Fruit fly (Drosophila melanogaster) whole organism, adult: ENCODE data around the gene drongo.

ENCODE experiments used
- CG11617 ChIP-seq: fragments of 200-800 bp; sonication (Bioruptor generic); optimal IDR thresholded peaks from 2 replicates; lab custom pipeline; 2017; ENCODE audit warnings: mild to moderate bottlenecking, missing biosample characterization, missing genetic modification reagents, missing genetic modification characterization
- CG12768 ChIP-seq: fragments of 200-800 bp; sonication (Bioruptor generic); optimal IDR thresholded peaks from 2 replicates; lab custom pipeline; 2017; ENCODE audit warnings: missing biosample characterization, missing genetic modification characterization, mild to moderate bottlenecking, moderate library complexity, missing genetic modification reagents
- CG14711 ChIP-seq: fragments of 200-800 bp; sonication (Bioruptor generic); optimal IDR thresholded peaks from 2 replicates; lab custom pipeline; 2018; ENCODE audit warnings: missing biosample characterization, mild to moderate bottlenecking, missing genetic modification characterization, moderate library complexity
- CG1620 ChIP-seq: fragments of 200-800 bp; sonication (Bioruptor generic); optimal IDR thresholded peaks from 2 replicates; lab custom pipeline; 2016; ENCODE audit warnings: missing biosample characterization, missing genetic modification characterization
- CG33017 ChIP-seq: fragments of 200-800 bp; sonication (Bioruptor generic); optimal IDR thresholded peaks from 2 replicates; lab custom pipeline; 2018; ENCODE audit warnings: missing biosample characterization, mild to moderate bottlenecking, missing genetic modification characterization, moderate library complexity
- CG5204 ChIP-seq: fragments of 200-800 bp; sonication (Bioruptor generic); optimal IDR thresholded peaks from 2 replicates; lab custom pipeline; 2016; ENCODE audit warnings: missing biosample characterization, missing genetic modification characterization
- CG7045 ChIP-seq: fragments of 200-800 bp; sonication (Bioruptor generic); optimal IDR thresholded peaks from 2 replicates; lab custom pipeline; 2017; ENCODE audit warnings: missing biosample characterization, mild to moderate bottlenecking, missing genetic modification characterization
- CG7101 ChIP-seq: fragments of 200-800 bp; sonication (Bioruptor generic); optimal IDR thresholded peaks from 2 replicates; lab custom pipeline; 2018; ENCODE audit warnings: missing biosample characterization, mild to moderate bottlenecking, missing genetic modification characterization, moderate library complexity
- Clk ChIP-seq: fragments of 200-800 bp; sonication (Bioruptor generic); optimal IDR thresholded peaks from 2 replicates; lab custom pipeline; 2017; ENCODE audit warnings: missing biosample characterization, missing genetic modification characterization
- Crg-1 ChIP-seq: fragments of 200-800 bp; sonication (Bioruptor generic); optimal IDR thresholded peaks from 2 replicates; lab custom pipeline; 2016; ENCODE audit warnings: missing biosample characterization, missing genetic modification characterization
- Hr96 ChIP-seq: fragments of 200-800 bp; sonication (Bioruptor generic); optimal IDR thresholded peaks from 2 replicates; lab custom pipeline; 2016; ENCODE audit warnings: missing biosample characterization, missing genetic modification characterization
- Mnt ChIP-seq: fragments of 200-800 bp; sonication (Bioruptor generic); optimal IDR thresholded peaks from 2 replicates; lab custom pipeline; 2016; ENCODE audit warnings: missing biosample characterization, mild to moderate bottlenecking, missing genetic modification characterization
- bab1 ChIP-seq: fragments of 200-800 bp; sonication (Bioruptor generic); optimal IDR thresholded peaks from 3 replicates; lab custom pipeline; 2019; ENCODE audit warnings: missing biosample characterization, mild to moderate bottlenecking, missing genetic modification characterization, moderate library complexity
- cic ChIP-seq: fragments of 200-800 bp; sonication (Bioruptor generic); optimal IDR thresholded peaks from 2 replicates; lab custom pipeline; 2017; ENCODE audit warnings: missing biosample characterization, mild to moderate bottlenecking, missing genetic modification characterization, moderate library complexity
- cnc ChIP-seq, 2 experiments: fragments of >200 bp; optimal IDR thresholded peaks; 2 replicates each; lab custom pipeline; 2017
- kay ChIP-seq: fragments of 200-800 bp; sonication (Bioruptor generic); peaks from one replicate; lab custom pipeline; 2016; ENCODE audit warnings: missing biosample characterization, missing genetic modification characterization, borderline replicate concordance
- ovo ChIP-seq: fragments of 200-800 bp; sonication (Bioruptor generic); optimal IDR thresholded peaks from 2 replicates; lab custom pipeline; 2016; ENCODE audit warnings: missing biosample characterization, missing genetic modification characterization
- pad ChIP-seq: fragments of 200-800 bp; sonication (Bioruptor generic); optimal IDR thresholded peaks from 3 replicates; lab custom pipeline; 2017; ENCODE audit warnings: missing biosample characterization, missing genetic modification characterization, mild to moderate bottlenecking, moderate library complexity, missing genetic modification reagents
- tj ChIP-seq: fragments of 200-800 bp; sonication (Bioruptor generic); optimal IDR thresholded peaks from 3 replicates; lab custom pipeline; 2017; ENCODE audit warnings: missing biosample characterization, mild to moderate bottlenecking, missing genetic modification characterization, moderate library complexity
- toe ChIP-seq: fragments of 200-800 bp; sonication (Bioruptor generic); optimal IDR thresholded peaks from 2 replicates; lab custom pipeline; 2016; ENCODE audit warnings: missing biosample characterization, missing genetic modification characterization

The drongo gene

dm6 chr2L:840716-841115 lies 10.2 kb downstream of the drongo start:
- TF ChIP-seq CG7045 (GFP tag; lab: Kevin White, UChicago) (no peak), CG12768 (GFP tag; lab: Kevin White, UChicago) (peak; percentile 39), CG11617 (GFP tag; lab: Kevin White, UChicago) (no peak), Crg-1 (GFP tag; lab: Kevin White, UChicago) (no peak), cic (GFP tag; lab: Kevin White, UChicago) (peak; percentile 63), cnc (optimal IDR thresholded peaks at IDR 0.05; lab: Kevin White, UChicago) (no peak), Clk (GFP tag; lab: Kevin White, UChicago) (no peak), Hr96 (GFP tag; lab: Kevin White, UChicago) (no peak), Mnt (GFP tag; lab: Kevin White, UChicago) (no peak), pad (GFP tag; lab: Kevin White, UChicago) (no peak), CG1620 (GFP tag; lab: Kevin White, UChicago) (no peak), bab1 (GFP tag; lab: Kevin White, UChicago) (peak; percentile 10), tj (GFP tag; lab: Kevin White, UChicago) (peak; percentile 98), kay (GFP tag; lab: Kevin White, UChicago) (peak; percentile 95)

- TF ChIP-seq pad (GFP tag; lab: Kevin White, UChicago) (no peak), Mnt (GFP tag; lab: Kevin White, UChicago) (no peak), kay (GFP tag; lab: Kevin White, UChicago) (no peak), CG12768 (GFP tag; lab: Kevin White, UChicago) (peak; percentile 25), CG11617 (GFP tag; lab: Kevin White, UChicago) (no peak), cic (GFP tag; lab: Kevin White, UChicago) (no peak), CG33017 (tag; lab: Kevin White, UChicago) (no peak), cnc (optimal IDR thresholded peaks at IDR 0.05; lab: Kevin White, UChicago) (no peak), Hr96 (GFP tag; lab: Kevin White, UChicago) (no peak), CG7045 (GFP tag; lab: Kevin White, UChicago) (peak; percentile 19), CG1620 (GFP tag; lab: Kevin White, UChicago) (no peak), toe (GFP tag; lab: Kevin White, UChicago) (no peak), CG5204 (GFP tag; lab: Kevin White, UChicago) (no peak), tj (GFP tag; lab: Kevin White, UChicago) (no peak), bab1 (GFP tag; lab: Kevin White, UChicago) (no peak), Clk (GFP tag; lab: Kevin White, UChicago) (no peak), CG7101 (tag; lab: Kevin White, UChicago) (no peak), ovo (GFP tag; lab: Kevin White, UChicago) (peak; percentile 19), Crg-1 (GFP tag; lab: Kevin White, UChicago) (no peak), CG14711 (tag; lab: Kevin White, UChicago) (no peak)
Observed at dm6 chr2L:840022-840421, 10.8 kb downstream of the drongo start.

- TF ChIP-seq Mnt (GFP tag; lab: Kevin White, UChicago), result no peak
- peak; percentile 5 for TF ChIP-seq cic (GFP tag; lab: Kevin White, UChicago)
- no peak for TF ChIP-seq CG33017 (tag; lab: Kevin White, UChicago)
Observed at dm6 chr2L:838786-839185, 12.1 kb downstream of the drongo start.

- TF ChIP-seq Crg-1 (GFP tag; lab: Kevin White, UChicago) (no peak), CG33017 (tag; lab: Kevin White, UChicago) (no peak), cnc (optimal IDR thresholded peaks at IDR 0.05; lab: Kevin White, UChicago) (no peak), CG7101 (tag; lab: Kevin White, UChicago) (no peak), CG5204 (GFP tag; lab: Kevin White, UChicago) (no peak), pad (GFP tag; lab: Kevin White, UChicago) (no peak), toe (GFP tag; lab: Kevin White, UChicago) (no peak), Hr96 (GFP tag; lab: Kevin White, UChicago) (no peak), bab1 (GFP tag; lab: Kevin White, UChicago) (no peak), Clk (GFP tag; lab: Kevin White, UChicago) (no peak), CG1620 (GFP tag; lab: Kevin White, UChicago) (no peak), CG7045 (GFP tag; lab: Kevin White, UChicago) (no peak), CG11617 (GFP tag; lab: Kevin White, UChicago) (no peak), cic (GFP tag; lab: Kevin White, UChicago) (no peak), Mnt (GFP tag; lab: Kevin White, UChicago) (no peak), CG12768 (GFP tag; lab: Kevin White, UChicago) (no peak), kay (GFP tag; lab: Kevin White, UChicago) (no peak), ovo (GFP tag; lab: Kevin White, UChicago) (no peak)
Observed at dm6 chr2L:837989-838388, 12.9 kb downstream of the drongo start.

- TF ChIP-seq CG7101 (tag; lab: Kevin White, UChicago), result no peak
- TF ChIP-seq cic (GFP tag; lab: Kevin White, UChicago), result peak; percentile 41
Observed at dm6 chr2L:827516-828362, 23.1 kb downstream of the drongo start.
